Worm (Caenorhabditis elegans): Measurements from ENCODE around the gene col-178.

Gene col-178

DNA sequence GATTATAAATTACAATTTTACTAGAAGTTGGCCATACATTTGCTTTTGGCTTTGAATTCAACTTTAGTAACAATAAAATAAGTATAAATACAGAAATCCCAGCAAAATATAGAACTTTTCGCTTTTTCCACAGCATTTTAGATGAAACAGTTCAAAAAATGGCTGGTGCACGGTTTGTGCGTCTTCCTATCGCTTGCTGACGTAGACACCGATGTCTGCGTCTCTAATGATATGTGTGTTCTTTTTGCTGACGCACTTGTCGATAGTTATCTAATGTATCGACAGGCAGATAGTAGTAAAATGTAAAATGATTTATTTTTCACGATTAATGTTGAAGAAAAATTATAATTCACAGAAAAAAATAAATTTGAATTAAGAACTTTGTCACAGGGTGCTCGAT is 7.7 kb downstream of the col-178 start, which contains the start of gene hst-2 (continued):
- TF ChIP-seq eor-1 (tag; optimal IDR thresholded peaks at IDR 0.05) (no peak), unc-62 (GFP tag; optimal IDR thresholded peaks at IDR 0.05) (no peak)

DNA sequence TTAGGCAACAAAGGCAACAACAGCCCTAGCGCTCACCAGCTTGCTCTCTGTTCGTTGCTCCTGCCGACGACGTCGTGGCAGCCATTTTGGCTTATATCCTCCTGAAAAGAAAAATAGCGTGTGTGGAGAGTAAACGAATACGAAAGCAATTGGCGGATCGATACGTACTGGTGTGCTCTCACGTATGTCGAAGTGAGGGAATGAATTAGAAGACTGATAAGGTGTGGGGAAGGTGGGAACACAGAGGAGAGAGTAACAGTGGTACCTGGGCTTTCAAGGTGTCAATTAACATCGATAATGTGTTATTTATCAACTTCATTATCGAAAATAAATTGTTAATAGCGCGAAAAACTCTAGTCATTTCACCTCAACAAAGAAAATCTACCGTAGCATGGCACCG is 9.5 kb downstream of the col-178 start, which contains the start of gene C34F6.5:
Gene C34F6.5 (minus strand): TSS at position 101 of the 400 bp plus-strand sequence.
- TF ChIP-seq nhr-43 (tag; optimal IDR thresholded peaks at IDR 0.05; ENCODE audit: poor library complexity, severe bottlenecking) (no peak), elt-2 (tag; optimal IDR thresholded peaks at IDR 0.05) (no peak), fkh-2 (tag; optimal IDR thresholded peaks at IDR 0.05) (no peak), egl-27 (tag; optimal IDR thresholded peaks at IDR 0.05) (no peak), eor-1 (tag; optimal IDR thresholded peaks at IDR 0.05) (no peak), snpc-4 (tag; optimal IDR thresholded peaks at IDR 0.05) (no peak), pqm-1 (tag; optimal IDR thresholded peaks at IDR 0.05) (no peak), elt-1 (tag; optimal IDR thresholded peaks at IDR 0.05) (no peak), nhr-77 (tag; optimal IDR thresholded peaks at IDR 0.05) (no peak), ama-1 (optimal IDR thresholded peaks at IDR 0.05) (no peak), aly-2 (tag; optimal IDR thresholded peaks at IDR 0.05) (no peak), sea-2 (GFP tag; optimal IDR thresholded peaks at IDR 0.05) (no peak), lin-39 (tag; optimal IDR thresholded peaks at IDR 0.05) (no peak), ceh-9 (tag; optimal IDR thresholded peaks at IDR 0.05) (no peak), pha-4 (tag; optimal IDR thresholded peaks at IDR 0.05) (no peak), fos-1 (tag; optimal IDR thresholded peaks at IDR 0.05) (no peak), nhr-28 (tag; optimal IDR thresholded peaks at IDR 0.05) (no peak), unc-39 (tag; optimal IDR thresholded peaks at IDR 0.05) (no peak), skn-1 (tag; optimal IDR thresholded peaks at IDR 0.05) (no peak)

- no peak for TF ChIP-seq zag-1 (tag; optimal IDR thresholded peaks at IDR 0.05)
- TF ChIP-seq elt-2 (tag; optimal IDR thresholded peaks at IDR 0.05) = no peak
- no peak for TF ChIP-seq eor-1 (tag; optimal IDR thresholded peaks at IDR 0.05)
- no peak for TF ChIP-seq jun-1 (tag; optimal IDR thresholded peaks at IDR 0.05)
- no peak for TF ChIP-seq nhr-43 (tag; optimal IDR thresholded peaks at IDR 0.05; ENCODE audit: poor library complexity, severe bottlenecking)
- TF ChIP-seq nfya-1 (tag; optimal IDR thresholded peaks at IDR 0.05; ENCODE audit: insufficient read depth) = no peak
- TF ChIP-seq ztf-11 (tag; optimal IDR thresholded peaks at IDR 0.05) = no peak
- TF ChIP-seq ceh-82 (tag; optimal IDR thresholded peaks at IDR 0.05) = no peak
- no peak for TF ChIP-seq nhr-11 (tag; optimal IDR thresholded peaks at IDR 0.05)
- no peak for TF ChIP-seq nhr-23 (tag; optimal IDR thresholded peaks at IDR 0.05)
- no peak for TF ChIP-seq R02D3.7 (tag; optimal IDR thresholded peaks at IDR 0.05)
Observed at ce11 chrX:11210417-11210816, 11.2 kb downstream of the col-178 start.

DNA sequence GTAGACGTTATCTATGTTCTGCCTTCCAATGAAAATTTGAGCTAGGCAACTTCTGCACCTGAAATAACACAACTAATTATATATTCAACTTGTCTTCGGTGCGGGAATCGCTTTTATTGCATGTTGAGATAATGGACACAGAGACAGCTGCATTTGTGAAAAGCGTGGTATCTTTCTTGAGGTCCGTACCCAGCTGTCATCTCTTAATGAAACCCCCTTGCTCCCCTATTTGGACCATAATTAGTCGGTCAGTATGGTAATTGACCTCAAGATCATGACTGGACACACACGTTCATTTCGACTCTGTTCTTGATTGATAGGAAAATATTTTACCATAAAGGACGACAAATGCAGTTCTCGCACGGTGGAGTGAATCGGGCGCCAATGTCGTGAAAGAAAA is 12.1 kb downstream of the col-178 start:
- TF ChIP-seq sea-2 (GFP tag; optimal IDR thresholded peaks at IDR 0.05) = no peak
- no peak for TF ChIP-seq ceh-28 (tag; optimal IDR thresholded peaks at IDR 0.05)
- TF ChIP-seq unc-39 (tag; optimal IDR thresholded peaks at IDR 0.05) = no peak
- no peak for TF ChIP-seq elt-2 (tag; optimal IDR thresholded peaks at IDR 0.05)
- TF ChIP-seq ZK546.5 (tag; optimal IDR thresholded peaks at IDR 0.05) = no peak
- no peak for TF ChIP-seq fkh-2 (tag; optimal IDR thresholded peaks at IDR 0.05)
- TF ChIP-seq nhr-12 (tag; optimal IDR thresholded peaks at IDR 0.05) = no peak
- TF ChIP-seq fos-1 (tag; optimal IDR thresholded peaks at IDR 0.05) = no peak
- no peak for TF ChIP-seq nhr-25 (tag; optimal IDR thresholded peaks at IDR 0.05)

- TF ChIP-seq fos-1 (tag; optimal IDR thresholded peaks at IDR 0.05) = no peak
- TF ChIP-seq nfya-1 (tag; optimal IDR thresholded peaks at IDR 0.05; ENCODE audit: insufficient read depth) = peak; percentile 31
- TF ChIP-seq elt-2 (tag; optimal IDR thresholded peaks at IDR 0.05) = peak; percentile 43
- TF ChIP-seq nhr-25 (tag; optimal IDR thresholded peaks at IDR 0.05) = peak; percentile 33
- TF ChIP-seq elt-1 (tag; optimal IDR thresholded peaks at IDR 0.05) = no peak
- TF ChIP-seq elt-3 (tag; optimal IDR thresholded peaks at IDR 0.05) = peak in 1 of 3 experiments; percentile 22
- peak; percentile 72 for TF ChIP-seq nhr-43 (tag; optimal IDR thresholded peaks at IDR 0.05; ENCODE audit: poor library complexity, severe bottlenecking)
- no peak for TF ChIP-seq lin-15B (tag; optimal IDR thresholded peaks at IDR 0.05)
- peak; percentile 64 for TF ChIP-seq hmg-11 (tag; optimal IDR thresholded peaks at IDR 0.05)
- TF ChIP-seq nhr-23 (tag; optimal IDR thresholded peaks at IDR 0.05) = peak; percentile 73
- no peak for TF ChIP-seq nhr-77 (tag; optimal IDR thresholded peaks at IDR 0.05)
Observed at ce11 chrX:11215420-11216050, 16.3 kb downstream of the col-178 start, which contains the start of the genes C34F6.7 and idh-2. Gene C34F6.7, minus strand, starts transcription at chrX:11215470. Gene idh-2, plus strand, starts transcription at chrX:11216000.

Measured in whole organism, L3 larva.